Fruit fly (Drosophila melanogaster): ENCODE data around the gene hook.

- TF ChIP-seq cic (GFP tag; optimal IDR thresholded peaks at IDR 0.05) (no peak), CG1620 (GFP tag; optimal IDR thresholded peaks at IDR 0.05) (no peak), CG11617 (GFP tag; optimal IDR thresholded peaks at IDR 0.05) (no peak), CG14711 (tag; optimal IDR thresholded peaks at IDR 0.05) (no peak), CG7101 (tag; optimal IDR thresholded peaks at IDR 0.05) (no peak), CG7045 (GFP tag; optimal IDR thresholded peaks at IDR 0.05) (no peak), CG33017 (tag; optimal IDR thresholded peaks at IDR 0.05) (no peak), bab1 (GFP tag; optimal IDR thresholded peaks at IDR 0.05) (no peak), toe (GFP tag; optimal IDR thresholded peaks at IDR 0.05) (no peak), Crg-1 (GFP tag; optimal IDR thresholded peaks at IDR 0.05) (no peak), CG5204 (GFP tag; optimal IDR thresholded peaks at IDR 0.05) (no peak)
Observed at dm6 chr2L:19063090-19063692, 29.9 kb upstream of the hook start, which contains the start of gene Dus4.
